Worm (Caenorhabditis elegans) whole organism, midembryonic: ENCODE measurements around the gene fbxc-32.
"Not testable (repeated sequence)": the region's sequence is repeated elsewhere in the genome, so short reads cannot be mapped to it uniquely, and the experiment has no call there.

Experiments used
- T22C8.4 ChIP-seq: fragments of 200-800 bp; sonication (Bioruptor generic); IDR thresholded peaks from 2 replicates; pipeline ENCODE4 v1.3.6; 2022; ENCODE audit warnings: missing genetic modification characterization, missing compliant biosample characterization
- cog-1 ChIP-seq: sonication (generic microtip); optimal IDR thresholded peaks from 2 replicates; lab custom pipeline; 2016; ENCODE audit warnings: missing genetic modification characterization, missing compliant biosample characterization
- flt-1 ChIP-seq: fragments of 200-800 bp; sonication (Bioruptor generic); IDR thresholded peaks from 2 replicates; pipeline ENCODE4 v1.3.6; 2022; ENCODE audit warnings: missing genetic modification characterization, missing compliant biosample characterization
- klf-2 ChIP-seq: fragments of 200-800 bp; sonication (Bioruptor generic); conservative IDR thresholded peaks from 2 replicates; pipeline ENCODE4 v1.3.6; 2022; ENCODE audit warnings: missing genetic modification reagents, missing genetic modification characterization, missing compliant biosample characterization
- med-1 ChIP-seq: sonication (generic microtip); optimal IDR thresholded peaks from 2 replicates; lab custom pipeline; 2017; ENCODE audit warnings: missing genetic modification characterization, mild to moderate bottlenecking, missing compliant biosample characterization, antibody characterized with exemption, missing genetic modification reagents; ENCODE audit not compliant: insufficient read depth
- ref-1 ChIP-seq: fragments of 200-800 bp; sonication (Bioruptor generic); conservative IDR thresholded peaks from 2 replicates; pipeline ENCODE4 v1.3.6; 2022; ENCODE audit warnings: missing genetic modification reagents, missing genetic modification characterization, missing compliant biosample characterization
- tab-1 ChIP-seq: fragments of 200-800 bp; sonication (Bioruptor generic); IDR thresholded peaks from 2 replicates; pipeline ENCODE4 v1.3.6; 2022; ENCODE audit warnings: missing genetic modification characterization, missing compliant biosample characterization
- ztf-23 ChIP-seq: fragments of 200-800 bp; sonication (Bioruptor generic); IDR thresholded peaks from 2 replicates; pipeline ENCODE4 v1.3.6; 2022; ENCODE audit warnings: missing genetic modification reagents, missing genetic modification characterization, missing compliant biosample characterization
- ztf-29 ChIP-seq: fragments of 200-800 bp; sonication (Bioruptor generic); IDR thresholded peaks from 2 replicates; pipeline ENCODE4 v1.3.6; 2022; ENCODE audit warnings: missing genetic modification reagents, missing genetic modification characterization, missing compliant biosample characterization

Gene fbxc-32

ce11 chrII:932718-933117, 15.3 kb downstream of the fbxc-32 start, which contains the start of gene acs-15:
Gene acs-15 (plus strand): TSS chrII:933018.
- TF ChIP-seq flt-1 (GFP tag; lab: Robert Waterston, UW), result no peak
- no peak for TF ChIP-seq ref-1 (GFP tag; lab: Robert Waterston, UW)
- no peak for TF ChIP-seq cog-1 (tag; lab: Kevin White, UChicago)
- TF ChIP-seq ztf-29 (GFP tag; lab: Robert Waterston, UW), result no peak
- no peak for TF ChIP-seq ztf-23
- no peak for TF ChIP-seq tab-1 (GFP tag; lab: Robert Waterston, UW)
- no peak for TF ChIP-seq klf-2 (GFP tag; lab: Robert Waterston, UW)
- no peak for TF ChIP-seq T22C8.4 (GFP tag; lab: Robert Waterston, UW)
- TF ChIP-seq med-1 (GFP tag; lab: Kevin White, UChicago), result no peak

ce11 chrII:930871-931270, 17.1 kb downstream of the fbxc-32 start, which contains the start of gene fbxc-34:
Gene fbxc-34 (plus strand): TSS chrII:931171.
- TF ChIP-seq ztf-29 (GFP tag; lab: Robert Waterston, UW); klf-2 (GFP tag; lab: Robert Waterston, UW); med-1 (GFP tag; lab: Kevin White, UChicago): not testable (repeated sequence)

- TF ChIP-seq ref-1 (GFP tag; lab: Robert Waterston, UW) (no peak), ztf-29 (GFP tag; lab: Robert Waterston, UW) (no peak), cog-1 (tag; lab: Kevin White, UChicago) (no peak), ztf-23 (no peak), flt-1 (GFP tag; lab: Robert Waterston, UW) (no peak), klf-2 (GFP tag; lab: Robert Waterston, UW) (no peak), med-1 (GFP tag; lab: Kevin White, UChicago) (no peak), T22C8.4 (GFP tag; lab: Robert Waterston, UW) (no peak), tab-1 (GFP tag; lab: Robert Waterston, UW) (no peak)
These were observed 20.7 kb downstream of the fbxc-32 start, which contains the start of gene R07C3.13 for ce11 chrII:927331-927730. Gene R07C3.13 (minus strand): TSS chrII:927431.

- TF ChIP-seq flt-1 (GFP tag; lab: Robert Waterston, UW) (no peak), T22C8.4 (GFP tag; lab: Robert Waterston, UW) (no peak), cog-1 (tag; lab: Kevin White, UChicago) (no peak), klf-2 (GFP tag; lab: Robert Waterston, UW) (no peak), med-1 (GFP tag; lab: Kevin White, UChicago) (no peak), ztf-29 (GFP tag; lab: Robert Waterston, UW) (no peak), ztf-23 (no peak)
These were observed 24.5 kb downstream of the fbxc-32 start, which contains the start of gene fbxc-28 for ce11 chrII:923521-923920. Gene fbxc-28 (plus strand): TSS chrII:923821.

- TF ChIP-seq med-1 (GFP tag; lab: Kevin White, UChicago) (no peak), cog-1 (tag; lab: Kevin White, UChicago) (no peak), T22C8.4 (GFP tag; lab: Robert Waterston, UW) (no peak), ztf-23 (no peak), ref-1 (GFP tag; lab: Robert Waterston, UW) (no peak), tab-1 (GFP tag; lab: Robert Waterston, UW) (no peak), klf-2 (GFP tag; lab: Robert Waterston, UW) (no peak), ztf-29 (GFP tag; lab: Robert Waterston, UW) (no peak), flt-1 (GFP tag; lab: Robert Waterston, UW) (no peak)
These were observed 25.2 kb downstream of the fbxc-32 start for ce11 chrII:922778-923177.

- no peak for TF ChIP-seq ztf-23
- no peak for TF ChIP-seq flt-1 (GFP tag; lab: Robert Waterston, UW)
- TF ChIP-seq ztf-29 (GFP tag; lab: Robert Waterston, UW), result no peak
- no peak for TF ChIP-seq med-1 (GFP tag; lab: Kevin White, UChicago)
- TF ChIP-seq ref-1 (GFP tag; lab: Robert Waterston, UW), result no peak
- no peak for TF ChIP-seq tab-1 (GFP tag; lab: Robert Waterston, UW)
These were observed 27.7 kb downstream of the fbxc-32 start for ce11 chrII:920326-920725.

- TF ChIP-seq ztf-29 (GFP tag; lab: Robert Waterston, UW) (no peak), med-1 (GFP tag; lab: Kevin White, UChicago) (no peak)
These were observed 30.7 kb downstream of the fbxc-32 start, which contains the start of gene fbxc-30 for ce11 chrII:917324-917723. Gene fbxc-30 (plus strand): TSS chrII:917624.

- no peak for TF ChIP-seq tab-1 (GFP tag; lab: Robert Waterston, UW)
- TF ChIP-seq flt-1 (GFP tag; lab: Robert Waterston, UW), result no peak
- TF ChIP-seq ztf-23, result no peak
- no peak for TF ChIP-seq ref-1 (GFP tag; lab: Robert Waterston, UW)
- TF ChIP-seq ztf-29 (GFP tag; lab: Robert Waterston, UW), result no peak
- TF ChIP-seq med-1 (GFP tag; lab: Kevin White, UChicago), result no peak
- TF ChIP-seq klf-2 (GFP tag; lab: Robert Waterston, UW), result no peak
- TF ChIP-seq T22C8.4 (GFP tag; lab: Robert Waterston, UW), result no peak
- no peak for TF ChIP-seq cog-1 (tag; lab: Kevin White, UChicago)
These were observed 32.2 kb downstream of the fbxc-32 start, which contains the start of gene fbxc-29 for ce11 chrII:915780-916179. Gene fbxc-29 (plus strand): TSS chrII:916080.

- no peak for TF ChIP-seq ztf-29 (GFP tag; lab: Robert Waterston, UW)
- no peak for TF ChIP-seq ztf-23
- TF ChIP-seq cog-1 (tag; lab: Kevin White, UChicago), result no peak
These were observed 32.8 kb downstream of the fbxc-32 start for ce11 chrII:915206-915605.

ce11 chrII:913222-913722, 34.7 kb downstream of the fbxc-32 start, which contains the start of gene fbxc-33:
Gene fbxc-33 (plus strand): TSS chrII:913672.
- no peak for TF ChIP-seq flt-1 (GFP tag; lab: Robert Waterston, UW)
- TF ChIP-seq ztf-23, result no peak
- TF ChIP-seq klf-2 (GFP tag; lab: Robert Waterston, UW), result no peak
